Fruit fly (Drosophila melanogaster) whole organism, embryonic: ENCODE measurements around the gene CG7702.

Experiments used
- ATbp ChIP-seq: fragments of 200-800 bp; sonication (Bioruptor generic); optimal IDR thresholded peaks from 2 replicates; lab custom pipeline; 2017; ENCODE audit warnings: missing biosample characterization, mild to moderate bottlenecking, missing genetic modification characterization, missing genetic modification reagents
- Bdp1 ChIP-seq: fragments of 200-800 bp; sonication (Bioruptor generic); optimal IDR thresholded peaks from 3 replicates; lab custom pipeline; 2016; ENCODE audit warnings: missing biosample characterization, missing genetic modification characterization
- C15 ChIP-seq: fragments of 200-800 bp; sonication (Bioruptor generic); IDR thresholded peaks from 3 replicates; pipeline ENCODE4 v1.3.6; 2022; ENCODE audit warnings: missing biosample characterization, missing genetic modification characterization
- CG10209 ChIP-seq: fragments of 200-800 bp; sonication (Bioruptor generic); optimal IDR thresholded peaks from 3 replicates; lab custom pipeline; 2017; ENCODE audit warnings: missing biosample characterization, mild to moderate bottlenecking, missing genetic modification characterization, missing genetic modification reagents
- CG10462 ChIP-seq: fragments of 200-800 bp; sonication (Bioruptor generic); optimal IDR thresholded peaks from 2 replicates; lab custom pipeline; 2016; ENCODE audit warnings: missing biosample characterization, missing genetic modification characterization
- CG11504 ChIP-seq: fragments of 200-800 bp; sonication (Bioruptor generic); optimal IDR thresholded peaks from 3 replicates; lab custom pipeline; 2019; ENCODE audit warnings: missing biosample characterization, mild to moderate bottlenecking, missing genetic modification characterization, moderate library complexity
- CG12769 ChIP-seq: fragments of 200-800 bp; sonication (Bioruptor generic); optimal IDR thresholded peaks from 2 replicates; lab custom pipeline; 2019; ENCODE audit warnings: missing biosample characterization, mild to moderate bottlenecking, missing genetic modification characterization, moderate library complexity
- CG15011 ChIP-seq: fragments of 200-800 bp; sonication (Bioruptor generic); optimal IDR thresholded peaks from 3 replicates; lab custom pipeline; 2018; ENCODE audit warnings: missing biosample characterization, mild to moderate bottlenecking, missing genetic modification characterization
- CG16779 ChIP-seq: fragments of 200-800 bp; sonication (Bioruptor generic); IDR thresholded peaks from 2 replicates; pipeline ENCODE4 v1.3.6; 2022; ENCODE audit warnings: missing biosample characterization, missing genetic modification characterization
- CG16813 ChIP-seq: fragments of 200-800 bp; sonication (Bioruptor generic); IDR thresholded peaks from 3 replicates; pipeline ENCODE4 v1.3.6; 2022; ENCODE audit warnings: missing biosample characterization, missing genetic modification characterization; ENCODE audit not compliant: partially characterized antibody
- CG18011 ChIP-seq: fragments of 200-800 bp; sonication (Bioruptor generic); optimal IDR thresholded peaks from 2 replicates; lab custom pipeline; 2017; ENCODE audit warnings: missing biosample characterization, missing genetic modification characterization, mild to moderate bottlenecking, moderate library complexity, missing genotype
- CG18262 ChIP-seq: fragments of 200-800 bp; optimal IDR thresholded peaks from 3 replicates; lab custom pipeline; 2019; ENCODE audit warnings: missing biosample characterization, mild to moderate bottlenecking, missing genetic modification characterization, moderate library complexity
- CG18476 ChIP-seq: fragments of 200-800 bp; sonication (Bioruptor generic); optimal IDR thresholded peaks from 2 replicates; lab custom pipeline; 2016; ENCODE audit warnings: missing biosample characterization, mild to moderate bottlenecking, missing genetic modification characterization
- CG31365 ChIP-seq: fragments of 200-800 bp; sonication (Bioruptor generic); optimal IDR thresholded peaks from 2 replicates; lab custom pipeline; 2018; ENCODE audit warnings: missing biosample characterization, mild to moderate bottlenecking, missing genetic modification characterization
- CG6254 ChIP-seq: fragments of 200-800 bp; sonication (Bioruptor generic); optimal IDR thresholded peaks from 3 replicates; lab custom pipeline; 2017; ENCODE audit warnings: mild to moderate bottlenecking, missing biosample characterization, missing genetic modification reagents, missing genetic modification characterization
- CG6689 ChIP-seq: fragments of 200-800 bp; sonication (Bioruptor generic); IDR thresholded peaks from 2 replicates; pipeline ENCODE4 v1.3.6; 2022; ENCODE audit warnings: missing biosample characterization, missing genetic modification characterization
- CG7928 ChIP-seq: fragments of 200-800 bp; sonication (Bioruptor generic); optimal IDR thresholded peaks from 2 replicates; lab custom pipeline; 2017; ENCODE audit warnings: missing biosample characterization, mild to moderate bottlenecking, missing genetic modification characterization
- CG8944 ChIP-seq: fragments of 200-800 bp; sonication (Bioruptor generic); optimal IDR thresholded peaks from 3 replicates; lab custom pipeline; 2016; ENCODE audit warnings: missing biosample characterization, missing genetic modification characterization
- CG9437 ChIP-seq: fragments of 200-800 bp; sonication (Bioruptor generic); optimal IDR thresholded peaks from 2 replicates; lab custom pipeline; 2018; ENCODE audit warnings: missing biosample characterization, mild to moderate bottlenecking, missing genetic modification characterization
- CHES-1-like ChIP-seq: fragments of 200-800 bp; sonication (Bioruptor generic); optimal IDR thresholded peaks from 2 replicates; lab custom pipeline; 2016; ENCODE audit warnings: missing biosample characterization, missing genetic modification characterization
- Chrac-16 ChIP-seq: fragments of 200-800 bp; sonication (Bioruptor generic); optimal IDR thresholded peaks from 3 replicates; lab custom pipeline; 2016; ENCODE audit warnings: missing biosample characterization, missing genetic modification characterization
- Dbx ChIP-seq: fragments of 200-800 bp; sonication (Bioruptor generic); IDR thresholded peaks from 3 replicates; pipeline ENCODE4 v1.3.6; 2022; ENCODE audit warnings: missing biosample characterization, missing genetic modification characterization
- Dip3 ChIP-seq: fragments of 200-800 bp; sonication (Bioruptor generic); optimal IDR thresholded peaks from 3 replicates; lab custom pipeline; 2016; ENCODE audit warnings: missing biosample characterization, missing genetic modification characterization
- Drgx ChIP-seq: fragments of 200-800 bp; sonication (Bioruptor generic); IDR thresholded peaks from 2 replicates; pipeline ENCODE4 v1.3.6; 2022; ENCODE audit warnings: missing biosample characterization, missing genetic modification characterization
- E2f2 ChIP-seq: fragments of 200-800 bp; sonication (Bioruptor generic); IDR thresholded peaks from 2 replicates; pipeline ENCODE4 v1.3.6; 2022; ENCODE audit warnings: missing biosample characterization, missing genetic modification characterization
- Fer1 ChIP-seq: fragments of 200-800 bp; sonication (Bioruptor generic); optimal IDR thresholded peaks from 2 replicates; lab custom pipeline; 2017; ENCODE audit warnings: missing biosample characterization, mild to moderate bottlenecking, missing genetic modification characterization
- Pdp1 ChIP-seq, 2 experiments: fragments of 200-800 bp; sonication (Bioruptor generic); optimal IDR thresholded peaks; 3 replicates each; lab custom pipeline; 2016; ENCODE audit warnings: missing biosample characterization in 2 of 2, missing genetic modification characterization in 2 of 2, mild to moderate bottlenecking in 1 of 2, moderate library complexity in 1 of 2
- Sox102F ChIP-seq: fragments of 200-800 bp; sonication (Bioruptor generic); optimal IDR thresholded peaks from 2 replicates; lab custom pipeline; 2018; ENCODE audit warnings: missing biosample characterization, mild to moderate bottlenecking, missing genetic modification characterization, moderate library complexity
- amos ChIP-seq: fragments of 200-800 bp; sonication (Bioruptor generic); IDR thresholded peaks from 2 replicates; pipeline ENCODE4 v1.3.6; 2022; ENCODE audit warnings: missing biosample characterization, missing genetic modification characterization; ENCODE audit not compliant: partially characterized antibody
- bbx ChIP-seq: fragments of 200-800 bp; sonication (Bioruptor generic); IDR thresholded peaks from 2 replicates; pipeline ENCODE4 v1.3.6; 2022; ENCODE audit warnings: missing biosample characterization, missing genetic modification characterization; ENCODE audit not compliant: partially characterized antibody
- bsh ChIP-seq, 2 experiments: fragments of 200-800 bp; sonication (Bioruptor generic); optimal IDR thresholded peaks; 2 replicates each; lab custom pipeline; 2017 to 2018; ENCODE audit warnings: mild to moderate bottlenecking in 2 of 2, missing biosample characterization in 2 of 2, missing genetic modification characterization in 2 of 2, moderate library complexity in 1 of 2
- cg ChIP-seq: fragments of 200-800 bp; sonication (Bioruptor generic); optimal IDR thresholded peaks from 3 replicates; lab custom pipeline; 2019; ENCODE audit warnings: missing biosample characterization, mild to moderate bottlenecking, missing genetic modification characterization, moderate library complexity
- chinmo ChIP-seq: fragments of 200-800 bp; sonication (Bioruptor generic); IDR thresholded peaks from 4 replicates; pipeline ENCODE4 v1.3.6; 2022; ENCODE audit warnings: missing biosample characterization, missing genetic modification characterization; ENCODE audit not compliant: partially characterized antibody
- cwo ChIP-seq: fragments of 200-800 bp; sonication (Bioruptor generic); optimal IDR thresholded peaks from 3 replicates; lab custom pipeline; 2017; ENCODE audit warnings: missing biosample characterization, missing genetic modification characterization, mild to moderate bottlenecking, moderate library complexity, missing genetic modification reagents
- en ChIP-seq: fragments of 200-800 bp; sonication (Bioruptor generic); optimal IDR thresholded peaks from 2 replicates; lab custom pipeline; 2016; ENCODE audit warnings: missing biosample characterization, missing genetic modification characterization
- fru ChIP-seq: fragments of >200 bp; optimal IDR thresholded peaks from 2 replicates; lab custom pipeline; 2017
- gcm2 ChIP-seq: fragments of 200-800 bp; sonication (Bioruptor generic); optimal IDR thresholded peaks from 2 replicates; lab custom pipeline; 2016; ENCODE audit warnings: missing biosample characterization, missing genetic modification characterization
- gem ChIP-seq: fragments of 200-800 bp; sonication (Bioruptor generic); optimal IDR thresholded peaks from 2 replicates; lab custom pipeline; 2019; ENCODE audit warnings: missing biosample characterization, mild to moderate bottlenecking, missing genetic modification characterization, moderate library complexity
- knrl ChIP-seq: fragments of 200-800 bp; sonication (Bioruptor generic); IDR thresholded peaks from 3 replicates; pipeline ENCODE4 v1.3.6; 2022; ENCODE audit warnings: missing biosample characterization, missing genetic modification characterization; ENCODE audit not compliant: partially characterized antibody
- nerfin-2 ChIP-seq: fragments of 200-800 bp; sonication (Bioruptor generic); IDR thresholded peaks from 2 replicates; pipeline ENCODE4 v1.3.6; 2022; ENCODE audit warnings: missing biosample characterization, missing genetic modification characterization; ENCODE audit not compliant: partially characterized antibody
- oc ChIP-seq: fragments of 200-800 bp; sonication (Bioruptor generic); optimal IDR thresholded peaks from 2 replicates; lab custom pipeline; 2018; ENCODE audit warnings: missing biosample characterization, mild to moderate bottlenecking, missing genetic modification characterization, moderate library complexity
- otp ChIP-seq: fragments of 200-800 bp; sonication (Bioruptor generic); IDR thresholded peaks from 3 replicates; pipeline ENCODE4, ENCODE4 v1.3.6; 2022; ENCODE audit warnings: missing biosample characterization, missing genetic modification characterization
- ro ChIP-seq: fragments of 200-800 bp; sonication (Bioruptor generic); IDR thresholded peaks from 2 replicates; pipeline ENCODE4 v1.3.6; 2022; ENCODE audit warnings: missing biosample characterization, missing genetic modification characterization
- row ChIP-seq: fragments of 200-800 bp; sonication (Bioruptor generic); IDR thresholded peaks from 3 replicates; pipeline ENCODE4 v1.3.6; 2022; ENCODE audit warnings: missing biosample characterization, missing genetic modification characterization
- run ChIP-seq: fragments of 200-800 bp; sonication (Bioruptor generic); optimal IDR thresholded peaks from 3 replicates; lab custom pipeline; 2018; ENCODE audit warnings: missing biosample characterization, mild to moderate bottlenecking, missing genetic modification characterization
- sens ChIP-seq: fragments of 200-800 bp; sonication (Bioruptor generic); peaks from one replicate; lab custom pipeline; 2016; ENCODE audit warnings: missing biosample characterization, missing genetic modification characterization
- seq ChIP-seq: fragments of 200-800 bp; sonication (Bioruptor generic); IDR thresholded peaks from 2 replicates; pipeline ENCODE4 v1.3.6; 2022; ENCODE audit warnings: missing biosample characterization, missing genetic modification characterization
- stc ChIP-seq: fragments of 200-800 bp; sonication (Bioruptor generic); IDR thresholded peaks from 2 replicates; pipeline ENCODE4 v1.3.6; 2022; ENCODE audit warnings: missing biosample characterization, missing genetic modification characterization
- stwl ChIP-seq: fragments of 200-800 bp; sonication (Bioruptor generic); optimal IDR thresholded peaks from 3 replicates; lab custom pipeline; 2018; ENCODE audit warnings: missing biosample characterization, mild to moderate bottlenecking, missing genetic modification characterization, moderate library complexity
- vvl ChIP-seq: fragments of 200-800 bp; sonication (Bioruptor generic); IDR thresholded peaks from 2 replicates; pipeline ENCODE4 v1.3.6; 2022; ENCODE audit warnings: missing biosample characterization, missing genetic modification characterization

CG7702 gene

DNA sequence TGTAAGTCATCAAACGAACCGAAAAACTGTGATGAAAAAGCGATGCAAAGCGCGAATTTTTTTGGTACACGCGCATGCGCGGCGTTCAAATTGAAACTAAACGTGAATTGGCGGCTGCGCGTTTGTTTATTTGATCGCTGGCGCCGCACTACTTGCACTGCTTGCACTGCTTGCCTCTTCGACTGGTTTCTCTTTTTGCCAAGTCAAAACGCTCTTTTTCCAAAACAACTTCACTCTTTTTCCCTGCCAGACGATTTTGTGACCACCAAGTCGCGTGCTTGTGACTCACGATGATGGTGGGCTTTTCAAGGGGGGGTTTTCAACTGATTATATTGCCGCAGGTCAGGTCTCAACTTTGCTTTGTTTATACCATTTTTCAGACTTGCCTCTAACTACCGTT lies 48.0 kb upstream of the CG7702 start, which contains the start of gene CG14304 (continued):
- TF ChIP-seq CG6254: no peak
- TF ChIP-seq gcm2 (GFP tag; lab: Kevin White, UChicago): no peak
- TF ChIP-seq Pdp1 (GFP tag; optimal IDR thresholded peaks at IDR 0.05; lab: Kevin White, UChicago): no peak
- TF ChIP-seq chinmo (GFP tag; lab: Robert Waterston, UW): peak; percentile 70; the same call in 1 of the 4 replicates
- TF ChIP-seq CG16779 (GFP tag; lab: Robert Waterston, UW): no peak
- TF ChIP-seq cwo (GFP tag; lab: Kevin White, UChicago): peak; percentile 89
- TF ChIP-seq Dbx (GFP tag; lab: Robert Waterston, UW): no peak
- TF ChIP-seq nerfin-2 (GFP tag; lab: Robert Waterston, UW): no peak
- no peak for TF ChIP-seq run
- no peak for TF ChIP-seq ro (GFP tag; lab: Robert Waterston, UW)
- no peak for TF ChIP-seq CG10462 (GFP tag; lab: Kevin White, UChicago)
- TF ChIP-seq CG8944 (GFP tag; lab: Kevin White, UChicago): no peak
- no peak for TF ChIP-seq C15
- TF ChIP-seq CG10209 (GFP tag; lab: Kevin White, UChicago): no peak
- no peak for TF ChIP-seq row (GFP tag; lab: Robert Waterston, UW)
- 0 out of 3 replicates have a peak, but pooled peaks have one; percentile 20 for TF ChIP-seq CG16813 (GFP tag; lab: Robert Waterston, UW)
- no peak for TF ChIP-seq Dip3 (GFP tag; lab: Kevin White, UChicago)
- TF ChIP-seq CG15011 (GFP tag; lab: Kevin White, UChicago): no peak
- no peak for TF ChIP-seq Drgx (GFP tag; lab: Robert Waterston, UW)
- TF ChIP-seq E2f2 (GFP tag; lab: Robert Waterston, UW): peak; percentile 64
- peak; percentile 4 for TF ChIP-seq oc (tag; lab: Kevin White, UChicago)
- peak; percentile 97 for TF ChIP-seq CG31365
- peak; percentile 32; the same call in 1 of the 2 replicates for TF ChIP-seq amos (GFP tag; lab: Robert Waterston, UW)
- no peak for TF ChIP-seq en (GFP tag; lab: Kevin White, UChicago)
- 0 out of 3 replicates have a peak, but pooled peaks have one; percentile 12 for TF ChIP-seq knrl

- peak; percentile 66 for TF ChIP-seq Drgx (GFP tag; lab: Robert Waterston, UW)
- TF ChIP-seq stc: no peak
- TF ChIP-seq CG11504 (tag; lab: Kevin White, UChicago): peak; percentile 5
- TF ChIP-seq bbx (GFP tag; lab: Robert Waterston, UW): no peak
- TF ChIP-seq CG18011 (GFP tag; lab: Kevin White, UChicago): no peak
- TF ChIP-seq Chrac-16: no peak
- TF ChIP-seq seq (GFP tag; lab: Robert Waterston, UW): no peak
- no peak for TF ChIP-seq CG7928 (GFP tag; lab: Kevin White, UChicago)
- no peak for TF ChIP-seq CG18262 (tag; lab: Kevin White, UChicago)
- 0 out of 2 replicates have a peak, but pooled peaks have one; percentile 21 for TF ChIP-seq vvl (GFP tag; lab: Robert Waterston, UW)
- no peak for TF ChIP-seq ATbp
- TF ChIP-seq CG6689 (GFP tag; lab: Robert Waterston, UW): 0 out of 2 replicates have a peak, but pooled peaks have one; percentile 13
- TF ChIP-seq sens (GFP tag; lab: Kevin White, UChicago): peak; percentile 9
- TF ChIP-seq Sox102F (GFP tag; lab: Kevin White, UChicago): peak; percentile 11
- TF ChIP-seq Fer1: no peak
- no peak for TF ChIP-seq Bdp1 (GFP tag; lab: Kevin White, UChicago)
- no peak for TF ChIP-seq stwl (tag; lab: Kevin White, UChicago)
- TF ChIP-seq CG18476 (GFP tag; lab: Kevin White, UChicago): no peak
- TF ChIP-seq cg (GFP tag; lab: Kevin White, UChicago): no peak
- no peak for TF ChIP-seq CG9437 (GFP tag; lab: Kevin White, UChicago)
- peak in 1 of 2 experiments; percentile 11 for TF ChIP-seq bsh (GFP tag; optimal IDR thresholded peaks at IDR 0.05; lab: Kevin White, UChicago)
- TF ChIP-seq otp (GFP tag; lab: Robert Waterston, UW): no peak
- TF ChIP-seq CG12769 (tag; lab: Kevin White, UChicago): no peak
- no peak for TF ChIP-seq fru (lab: Kevin White, UChicago)
- no peak for TF ChIP-seq CHES-1-like
- TF ChIP-seq gem: peak; percentile 25
Measured at dm6 chr3R:18624541-18624940, 44.6 kb upstream of the CG7702 start.
